Worm (Caenorhabditis elegans) whole organism, young adult: ENCODE results near the gene ZK617.26.
A peak's percentile ranks its signal among the peaks of the same experiment; 100 is the strongest.

Experiments
- B0035.1 ChIP-seq: sonication (generic microtip); optimal IDR thresholded peaks from 2 replicates; lab custom pipeline; 2016; ENCODE audit warnings: missing genetic modification characterization, mild to moderate bottlenecking, missing compliant biosample characterization, missing genotype, missing genetic modification reagents
- B0336.3 ChIP-seq: fragments of 200-800 bp; sonication (Bioruptor generic); IDR thresholded peaks from 2 replicates; pipeline ENCODE4 v1.3.6; 2022; ENCODE audit warnings: missing genetic modification characterization, missing compliant biosample characterization
- C17E4.6 ChIP-seq: fragments of 200-800 bp; sonication (Bioruptor generic); IDR thresholded peaks from 2 replicates; pipeline ENCODE4 v1.3.6; 2022; ENCODE audit warnings: missing genetic modification reagents, missing genetic modification characterization, missing compliant biosample characterization
- D2030.7 ChIP-seq: fragments of 200-800 bp; sonication (Bioruptor generic); IDR thresholded peaks from 2 replicates; pipeline ENCODE4 v1.3.6; 2022; ENCODE audit warnings: missing genetic modification reagents, missing genetic modification characterization, missing compliant biosample characterization
- F10E7.11 ChIP-seq: sonication (generic microtip); optimal IDR thresholded peaks from 2 replicates; lab custom pipeline; 2017; ENCODE audit warnings: mild to moderate bottlenecking, missing genetic modification characterization, moderate library complexity, missing compliant biosample characterization
- F49E8.2 ChIP-seq: sonication (generic microtip); optimal IDR thresholded peaks from 3 replicates; lab custom pipeline; 2017; ENCODE audit warnings: missing genetic modification characterization, mild to moderate bottlenecking, missing compliant biosample characterization, antibody characterized with exemption, moderate library complexity; ENCODE audit not compliant: insufficient read depth
- F57A8.1 ChIP-seq: fragments of 200-800 bp; sonication (Bioruptor generic); optimal IDR thresholded peaks from 2 replicates; lab custom pipeline; 2018; ENCODE audit warnings: mild to moderate bottlenecking, missing genetic modification characterization, moderate library complexity, missing compliant biosample characterization
- F57C9.4 ChIP-seq: sonication (generic microtip); optimal IDR thresholded peaks from 2 replicates; lab custom pipeline; 2017; ENCODE audit warnings: mild to moderate bottlenecking, missing genetic modification characterization, missing compliant biosample characterization
- T26A5.8 ChIP-seq: sonication (generic microtip); optimal IDR thresholded peaks from 2 replicates; lab custom pipeline; 2016; ENCODE audit warnings: missing genetic modification characterization, missing compliant biosample characterization
- Y53F4B.3 ChIP-seq: fragments of 200-800 bp; sonication (Bioruptor generic); IDR thresholded peaks from 2 replicates; pipeline ENCODE4 v1.3.6; 2022; ENCODE audit warnings: missing genetic modification reagents, missing genetic modification characterization, missing compliant biosample characterization
- ZK185.1 ChIP-seq: sonication (generic microtip); optimal IDR thresholded peaks from 2 replicates; lab custom pipeline; 2016; ENCODE audit warnings: mild to moderate bottlenecking, missing genetic modification characterization, missing compliant biosample characterization; ENCODE audit not compliant: poor library complexity, severe bottlenecking
- ama-1 ChIP-seq, 3 experiments: fragments of 150-350 bp in 1 of 3; sonication (generic microtip) in 2 of 3; optimal IDR thresholded peaks; 2 replicates each; lab custom pipeline; 2014 to 2018; ENCODE audit warnings: missing biosample characterization in 2 of 3, missing genetic modification characterization in 2 of 3, missing genetic modification reagents in 2 of 3
- cebp-1 ChIP-seq, 2 experiments: fragments of 200-800 bp in 1 of 2; sonication (Bioruptor generic) in 1 of 2; sonication (generic microtip) in 1 of 2; IDR thresholded peaks in 1 of 2; optimal IDR thresholded peaks in 1 of 2; 2 replicates each; pipeline versions ENCODE4 v1.3.6 to Lab custom; 2017 to 2022; ENCODE audit warnings: missing compliant biosample characterization in 2 of 2, missing genetic modification characterization in 2 of 2, mild to moderate bottlenecking in 1 of 2, missing genetic modification reagents in 1 of 2, moderate library complexity in 1 of 2
- ceh-27 ChIP-seq: fragments of 200-800 bp; sonication (Bioruptor generic); optimal IDR thresholded peaks from 2 replicates; lab custom pipeline; 2018; ENCODE audit warnings: mild to moderate bottlenecking, missing genetic modification characterization, moderate library complexity, missing compliant biosample characterization
- chd-7 ChIP-seq: sonication (generic microtip); optimal IDR thresholded peaks from 2 replicates; lab custom pipeline; 2016; ENCODE audit warnings: mild to moderate bottlenecking, missing genetic modification characterization, moderate library complexity, missing compliant biosample characterization
- die-1 ChIP-seq: sonication (generic microtip); optimal IDR thresholded peaks from 2 replicates; lab custom pipeline; 2016; ENCODE audit warnings: missing genotype, mild to moderate bottlenecking, missing genetic modification characterization, missing compliant biosample characterization
- dpff-1 ChIP-seq: sonication (generic microtip); optimal IDR thresholded peaks from 2 replicates; lab custom pipeline; 2017; ENCODE audit warnings: mild to moderate bottlenecking, missing genetic modification characterization, missing compliant biosample characterization
- dpl-1 ChIP-seq: fragments of 150-350 bp; optimal IDR thresholded peaks from 2 replicates; lab custom pipeline; 2014; ENCODE audit warnings: missing biosample characterization, missing genetic modification reagents, missing genetic modification characterization
- egl-44 ChIP-seq: fragments of 200-800 bp; sonication (Bioruptor generic); IDR thresholded peaks from 2 replicates; pipeline ENCODE4 v1.3.6; 2022; ENCODE audit warnings: missing genetic modification reagents, missing genetic modification characterization, missing compliant biosample characterization
- egrh-3 ChIP-seq: fragments of 200-800 bp; sonication (Bioruptor generic); IDR thresholded peaks from 2 replicates; pipeline ENCODE4 v1.3.6; 2022; ENCODE audit warnings: missing genetic modification reagents, missing genetic modification characterization, missing compliant biosample characterization
- gei-17 ChIP-seq: fragments of 200-800 bp; sonication (Bioruptor generic); optimal IDR thresholded peaks from 2 replicates; lab custom pipeline; 2018; ENCODE audit warnings: mild to moderate bottlenecking, missing genetic modification characterization, missing compliant biosample characterization
- hmg-1.2 ChIP-seq: fragments of 200-800 bp; sonication (Bioruptor generic); IDR thresholded peaks from 2 replicates; pipeline ENCODE4 v1.3.6; 2022; ENCODE audit warnings: missing genetic modification reagents, missing genetic modification characterization, missing compliant biosample characterization
- lin-26 ChIP-seq: fragments of 200-800 bp; sonication (Bioruptor generic); IDR thresholded peaks from 2 replicates; pipeline ENCODE4 v1.3.6; 2022; ENCODE audit warnings: missing genetic modification reagents, missing genetic modification characterization, missing compliant biosample characterization
- lin-40 ChIP-seq: sonication (generic microtip); optimal IDR thresholded peaks from 2 replicates; lab custom pipeline; 2016; ENCODE audit warnings: missing genetic modification characterization, mild to moderate bottlenecking, missing compliant biosample characterization, missing genotype, missing genetic modification reagents
- lin-54 ChIP-seq: fragments of 200-800 bp; sonication (Bioruptor generic); optimal IDR thresholded peaks from 2 replicates; lab custom pipeline; 2018; ENCODE audit warnings: mild to moderate bottlenecking, missing genetic modification characterization, missing compliant biosample characterization
- madf-8 ChIP-seq: fragments of 200-800 bp; sonication (Bioruptor generic); conservative IDR thresholded peaks from 2 replicates; pipeline ENCODE4 v1.3.6; 2022; ENCODE audit warnings: missing genetic modification reagents, missing genetic modification characterization, missing compliant biosample characterization
- nfya-1 ChIP-seq: sonication (generic microtip); optimal IDR thresholded peaks from 2 replicates; lab custom pipeline; 2017; ENCODE audit warnings: antibody characterized with exemption, missing compliant biosample characterization, missing genetic modification characterization, borderline replicate concordance; ENCODE audit not compliant: insufficient read depth
- nfyb-1 ChIP-seq: fragments of 200-800 bp; sonication (Bioruptor generic); IDR thresholded peaks from 2 replicates; pipeline ENCODE4 v1.3.6; 2022; ENCODE audit warnings: missing genetic modification reagents, missing genetic modification characterization, missing compliant biosample characterization
- nhr-27 ChIP-seq: fragments of 200-800 bp; sonication (Bioruptor generic); optimal IDR thresholded peaks from 2 replicates; lab custom pipeline; 2018; ENCODE audit warnings: mild to moderate bottlenecking, missing genetic modification characterization, moderate library complexity, missing compliant biosample characterization
- nhr-80 ChIP-seq: sonication (generic microtip); optimal IDR thresholded peaks from 2 replicates; lab custom pipeline; 2016; ENCODE audit warnings: missing genetic modification characterization, missing compliant biosample characterization
- pbrm-1 ChIP-seq: fragments of 200-800 bp; sonication (Bioruptor generic); IDR thresholded peaks from 2 replicates; pipeline ENCODE4 v1.3.6; 2022; ENCODE audit warnings: missing genetic modification reagents, missing genetic modification characterization, missing compliant biosample characterization
- rcor-1 ChIP-seq: fragments of 200-800 bp; sonication (Bioruptor generic); IDR thresholded peaks from 2 replicates; pipeline ENCODE4 v1.3.6; 2022; ENCODE audit warnings: missing genetic modification reagents, missing genetic modification characterization, missing compliant biosample characterization
- repo-1 ChIP-seq: sonication (generic microtip); optimal IDR thresholded peaks from 2 replicates; lab custom pipeline; 2017; ENCODE audit warnings: mild to moderate bottlenecking, missing genetic modification characterization, missing compliant biosample characterization
- somi-1 ChIP-seq: fragments of 200-800 bp; sonication (Bioruptor generic); optimal IDR thresholded peaks from 2 replicates; lab custom pipeline; 2018; ENCODE audit warnings: mild to moderate bottlenecking, missing genetic modification characterization, missing compliant biosample characterization
- xnd-1 ChIP-seq: sonication (generic microtip); optimal IDR thresholded peaks from 2 replicates; lab custom pipeline; 2016; ENCODE audit warnings: missing genotype, missing genetic modification reagents, missing genetic modification characterization, missing compliant biosample characterization
- zfh-2 ChIP-seq: fragments of 200-800 bp; sonication (Bioruptor generic); conservative IDR thresholded peaks from 2 replicates; pipeline ENCODE4 v1.3.6; 2022; ENCODE audit warnings: missing genetic modification reagents, missing genetic modification characterization, missing compliant biosample characterization
- ztf-18 ChIP-seq: sonication (generic microtip); optimal IDR thresholded peaks from 2 replicates; lab custom pipeline; 2016; ENCODE audit warnings: missing genotype, mild to moderate bottlenecking, missing genetic modification characterization, missing compliant biosample characterization
- ztf-25 ChIP-seq: fragments of 200-800 bp; sonication (Bioruptor generic); IDR thresholded peaks from 2 replicates; pipeline ENCODE4 v1.3.6; 2022; ENCODE audit warnings: missing genetic modification reagents, missing genetic modification characterization, missing compliant biosample characterization
- ztf-26 ChIP-seq: sonication (generic microtip); optimal IDR thresholded peaks from 2 replicates; lab custom pipeline; 2017; ENCODE audit warnings: missing genetic modification characterization, missing compliant biosample characterization

Gene ZK617.26

DNA sequence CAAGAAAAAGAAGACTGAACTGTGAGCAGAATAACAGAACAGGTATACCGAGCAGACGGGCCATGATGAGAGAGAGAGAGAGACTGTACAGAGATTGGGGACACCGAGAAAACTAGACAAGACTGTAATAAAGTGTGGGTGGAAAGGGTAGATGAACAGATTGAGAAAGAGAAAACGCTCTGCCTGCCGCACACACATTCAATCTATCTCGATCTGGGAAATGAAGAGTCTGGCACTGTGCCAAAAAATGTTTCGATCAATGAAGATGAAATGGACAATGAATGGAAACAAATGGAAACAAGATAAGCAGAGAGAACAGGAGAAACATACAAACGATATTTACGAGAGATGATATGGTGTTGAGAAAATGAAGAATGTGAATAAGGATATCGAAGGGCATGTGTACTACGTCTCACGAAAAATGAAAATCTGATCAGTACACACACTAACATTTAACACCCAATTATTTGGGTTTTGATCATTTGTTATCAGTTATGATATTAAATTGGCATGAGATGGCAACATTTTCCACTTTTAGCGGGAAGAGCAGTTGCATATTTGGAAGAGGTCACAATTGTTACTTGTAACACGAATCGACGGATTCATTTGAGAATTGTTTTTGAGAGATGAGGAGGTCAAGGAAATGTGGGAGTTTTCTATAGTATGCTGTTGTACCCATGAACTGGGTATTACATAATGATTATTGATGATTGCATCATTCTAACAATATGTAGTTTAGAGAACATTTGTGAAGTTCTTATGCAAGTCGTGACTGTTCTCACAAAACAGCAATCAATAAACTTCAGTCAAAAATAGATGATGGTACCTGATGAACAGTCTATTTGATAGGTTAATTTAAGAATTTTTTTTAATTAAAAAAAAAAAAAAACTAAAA lies 34.3 kb upstream of the ZK617.26 start:
- TF ChIP-seq egrh-3 (no peak), nhr-80 (tag; lab: Kevin White, UChicago) (peak; percentile 50)

DNA sequence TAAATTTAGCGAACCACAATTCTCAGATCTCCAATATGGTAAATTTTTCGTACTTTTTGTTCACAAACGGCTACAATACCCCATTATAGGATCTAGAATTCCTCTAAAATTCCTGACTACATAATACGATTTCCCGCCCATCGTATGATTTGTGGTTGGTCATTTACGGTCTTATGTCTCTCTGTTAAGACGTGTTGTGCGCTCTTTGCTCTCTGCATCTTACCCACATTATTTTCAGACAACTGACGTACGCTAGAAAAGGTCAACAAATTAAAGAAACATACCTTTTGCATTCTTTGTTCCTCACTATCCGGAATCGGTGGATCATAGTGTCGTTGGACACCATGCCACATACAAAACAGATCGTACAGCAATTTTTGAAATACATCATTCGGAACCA lies 32.3 kb upstream of the ZK617.26 start:
- TF ChIP-seq nhr-80 (tag; lab: Kevin White, UChicago) (peak; percentile 36), ama-1 (optimal IDR thresholded peaks at IDR 0.05; lab: Kevin White, UChicago) (no peak), ama-1 (GFP tag; optimal IDR thresholded peaks at IDR 0.05; lab: Kevin White, UChicago) (no peak)

DNA sequence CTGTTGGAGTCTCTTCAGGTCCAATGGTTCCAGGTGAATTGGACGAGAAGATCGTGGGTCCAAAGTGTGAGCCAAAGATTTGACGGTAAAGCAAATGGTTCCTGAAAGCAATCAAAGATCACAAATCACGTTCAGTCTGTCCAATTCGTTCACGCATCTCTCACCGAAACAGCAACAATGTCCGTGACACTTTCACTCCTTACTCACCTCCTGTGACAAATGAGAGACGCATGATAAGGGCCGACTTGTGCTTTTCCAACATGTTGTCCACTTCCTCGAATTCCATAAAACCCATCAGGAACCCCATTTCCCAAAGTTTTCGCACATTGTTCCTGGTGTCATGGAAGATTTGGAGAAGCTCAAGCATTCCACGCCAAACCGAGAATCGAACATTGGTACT lies 29.7 kb upstream of the ZK617.26 start:
- TF ChIP-seq die-1 (tag; lab: Kevin White, UChicago) = no peak
- TF ChIP-seq nfya-1 (tag; lab: Kevin White, UChicago) = no peak
- TF ChIP-seq nhr-80 (tag; lab: Kevin White, UChicago) = peak; percentile 76

- no peak for TF ChIP-seq cebp-1 (GFP tag; IDR thresholded peaks at IDR 0.05; lab: Robert Waterston, UW)
- TF ChIP-seq cebp-1 (tag; optimal IDR thresholded peaks at IDR 0.05; lab: Kevin White, UChicago) = peak; percentile 63
- TF ChIP-seq F57A8.1 (GFP tag; lab: Kevin White, UChicago) = no peak
- no peak for TF ChIP-seq B0035.1 (tag; lab: Kevin White, UChicago)
- no peak for TF ChIP-seq ztf-25
- TF ChIP-seq xnd-1 = no peak
- TF ChIP-seq D2030.7 (GFP tag; lab: Robert Waterston, UW) = no peak
- peak; percentile 77; the same call in 1 of the 2 replicates for TF ChIP-seq nfyb-1 (GFP tag; lab: Robert Waterston, UW)
- TF ChIP-seq B0336.3 = 0 out of 2 replicates have a peak, but pooled peaks have one; percentile 59
- TF ChIP-seq lin-26 = no peak; the same call in 1 of the 2 replicates
- no peak for TF ChIP-seq F49E8.2 (tag; lab: Kevin White, UChicago)
- no peak for TF ChIP-seq madf-8 (GFP tag; lab: Robert Waterston, UW)
- peak; percentile 4 for TF ChIP-seq lin-54
- TF ChIP-seq egl-44 = no peak
- no peak for TF ChIP-seq die-1 (tag; lab: Kevin White, UChicago)
- TF ChIP-seq F57C9.4 (tag; lab: Kevin White, UChicago) = no peak
- no peak for TF ChIP-seq T26A5.8
- TF ChIP-seq gei-17 (GFP tag; lab: Kevin White, UChicago) = peak; percentile 41
- peak; percentile 49 for TF ChIP-seq ama-1 (optimal IDR thresholded peaks at IDR 0.05; lab: Kevin White, UChicago)
- TF ChIP-seq ama-1 (GFP tag; optimal IDR thresholded peaks at IDR 0.05; lab: Kevin White, UChicago) = no peak
- no peak for TF ChIP-seq Y53F4B.3
- TF ChIP-seq repo-1 (tag; lab: Kevin White, UChicago) = peak; percentile 76
- no peak for TF ChIP-seq chd-7 (tag; lab: Kevin White, UChicago)
- no peak for TF ChIP-seq dpl-1 (GFP tag; lab: Kevin White, UChicago)
- 0 out of 2 replicates have a peak, but pooled peaks have one; percentile 33 for TF ChIP-seq pbrm-1
- TF ChIP-seq rcor-1 (GFP tag; lab: Robert Waterston, UW) = no peak
- TF ChIP-seq ZK185.1 = peak; percentile 35
- no peak for TF ChIP-seq ztf-18 (tag; lab: Kevin White, UChicago)
- TF ChIP-seq somi-1 = no peak
- TF ChIP-seq dpff-1 (tag; lab: Kevin White, UChicago) = no peak
- 0 out of 2 replicates have a peak, but pooled peaks have one; percentile 8 for TF ChIP-seq hmg-1.2 (GFP tag; lab: Robert Waterston, UW)
- no peak for TF ChIP-seq C17E4.6 (GFP tag; lab: Robert Waterston, UW)
- TF ChIP-seq ztf-26 = no peak
- no peak for TF ChIP-seq nhr-27 (tag; lab: Kevin White, UChicago)
- TF ChIP-seq ceh-27 (GFP tag; lab: Kevin White, UChicago) = no peak
- TF ChIP-seq zfh-2 (GFP tag; lab: Robert Waterston, UW) = no peak
- TF ChIP-seq lin-40 (tag; lab: Kevin White, UChicago) = peak; percentile 50
- no peak for TF ChIP-seq F10E7.11 (tag; lab: Kevin White, UChicago)
These were observed 26.2 kb upstream of the ZK617.26 start for ce11 chrIV:12036924-12037323.
